Worm (Caenorhabditis elegans) whole organism, young adult: ENCODE measurements around the gene F42G4.2.
A peak's percentile ranks its signal among the peaks of the same experiment; 100 is the strongest.

Experiments used
- C17E4.6 ChIP-seq: fragments of 200-800 bp; sonication (Bioruptor generic); IDR thresholded peaks from 2 replicates; pipeline ENCODE4 v1.3.6; 2022; ENCODE audit warnings: missing genetic modification reagents, missing genetic modification characterization, missing compliant biosample characterization
- F22D6.2 ChIP-seq: sonication (generic microtip); optimal IDR thresholded peaks from 2 replicates; lab custom pipeline; 2016; ENCODE audit warnings: mild to moderate bottlenecking, missing genetic modification characterization, missing compliant biosample characterization
- F23B12.7 ChIP-seq: sonication (generic microtip); optimal IDR thresholded peaks from 2 replicates; lab custom pipeline; 2017; ENCODE audit warnings: missing genetic modification characterization, mild to moderate bottlenecking, missing compliant biosample characterization, antibody characterized with exemption, moderate library complexity; ENCODE audit not compliant: insufficient read depth
- F33H1.4 ChIP-seq: fragments of 200-800 bp; sonication (Bioruptor generic); IDR thresholded peaks from 2 replicates; pipeline ENCODE4 v1.3.6; 2022; ENCODE audit warnings: missing genetic modification reagents, missing genetic modification characterization, missing compliant biosample characterization
- F52B5.7 ChIP-seq: sonication (generic microtip); optimal IDR thresholded peaks from 2 replicates; lab custom pipeline; 2016; ENCODE audit warnings: mild to moderate bottlenecking, missing genetic modification characterization, missing compliant biosample characterization
- F57C9.4 ChIP-seq: sonication (generic microtip); optimal IDR thresholded peaks from 2 replicates; lab custom pipeline; 2017; ENCODE audit warnings: mild to moderate bottlenecking, missing genetic modification characterization, missing compliant biosample characterization
- K11D2.4 ChIP-seq: fragments of 200-800 bp; sonication (Bioruptor generic); IDR thresholded peaks from 2 replicates; pipeline ENCODE4 v1.3.6; 2022; ENCODE audit warnings: missing genetic modification reagents, missing genetic modification characterization, missing compliant biosample characterization
- T07F8.4 ChIP-seq: sonication (generic microtip); optimal IDR thresholded peaks from 2 replicates; lab custom pipeline; 2016; ENCODE audit warnings: mild to moderate bottlenecking, missing genetic modification characterization, moderate library complexity, missing compliant biosample characterization
- T26A5.8 ChIP-seq: sonication (generic microtip); optimal IDR thresholded peaks from 2 replicates; lab custom pipeline; 2016; ENCODE audit warnings: missing genetic modification characterization, missing compliant biosample characterization
- Y56A3A.18 ChIP-seq: fragments of 200-800 bp; sonication (Bioruptor generic); IDR thresholded peaks from 2 replicates; pipeline ENCODE4 v1.3.6; 2022; ENCODE audit warnings: missing genetic modification reagents, missing genetic modification characterization, missing compliant biosample characterization
- Y95B8A.8 ChIP-seq: fragments of 200-800 bp; sonication (Bioruptor generic); IDR thresholded peaks from 2 replicates; pipeline ENCODE4 v1.3.6; 2022; ENCODE audit warnings: missing genetic modification reagents, missing genetic modification characterization, missing compliant biosample characterization
- ZK185.1 ChIP-seq: sonication (generic microtip); optimal IDR thresholded peaks from 2 replicates; lab custom pipeline; 2016; ENCODE audit warnings: mild to moderate bottlenecking, missing genetic modification characterization, missing compliant biosample characterization; ENCODE audit not compliant: poor library complexity, severe bottlenecking
- aptf-3 ChIP-seq: fragments of 200-800 bp; sonication (Bioruptor generic); IDR thresholded peaks from 2 replicates; pipeline ENCODE4 v1.3.6; 2022; ENCODE audit warnings: missing genetic modification characterization, missing compliant biosample characterization
- atf-7 ChIP-seq: sonication (generic microtip); optimal IDR thresholded peaks from 2 replicates; lab custom pipeline; 2017; ENCODE audit warnings: mild to moderate bottlenecking, missing genetic modification characterization, missing compliant biosample characterization
- ccch-3 ChIP-seq: fragments of 200-800 bp; sonication (Bioruptor generic); optimal IDR thresholded peaks from 2 replicates; lab custom pipeline; 2018; ENCODE audit warnings: mild to moderate bottlenecking, missing genetic modification characterization, missing compliant biosample characterization
- cebp-1 ChIP-seq, 2 experiments: fragments of 200-800 bp in 1 of 2; sonication (Bioruptor generic) in 1 of 2; sonication (generic microtip) in 1 of 2; IDR thresholded peaks in 1 of 2; optimal IDR thresholded peaks in 1 of 2; 2 replicates each; pipeline versions ENCODE4 v1.3.6 to Lab custom; 2017 to 2022; ENCODE audit warnings: missing compliant biosample characterization in 2 of 2, missing genetic modification characterization in 2 of 2, mild to moderate bottlenecking in 1 of 2, missing genetic modification reagents in 1 of 2, moderate library complexity in 1 of 2
- chd-7 ChIP-seq: sonication (generic microtip); optimal IDR thresholded peaks from 2 replicates; lab custom pipeline; 2016; ENCODE audit warnings: mild to moderate bottlenecking, missing genetic modification characterization, moderate library complexity, missing compliant biosample characterization
- dox-1 ChIP-seq: fragments of 200-800 bp; sonication (Bioruptor generic); IDR thresholded peaks from 2 replicates; pipeline ENCODE4 v1.3.6; 2022; ENCODE audit warnings: missing genetic modification reagents, missing genetic modification characterization, missing compliant biosample characterization
- egl-44 ChIP-seq: fragments of 200-800 bp; sonication (Bioruptor generic); IDR thresholded peaks from 2 replicates; pipeline ENCODE4 v1.3.6; 2022; ENCODE audit warnings: missing genetic modification reagents, missing genetic modification characterization, missing compliant biosample characterization
- ekl-4 ChIP-seq: fragments of 200-800 bp; sonication (Bioruptor generic); IDR thresholded peaks from 2 replicates; pipeline ENCODE4 v1.3.6; 2022; ENCODE audit warnings: missing genetic modification reagents, missing genetic modification characterization, missing compliant biosample characterization
- hmg-1.2 ChIP-seq: fragments of 200-800 bp; sonication (Bioruptor generic); IDR thresholded peaks from 2 replicates; pipeline ENCODE4 v1.3.6; 2022; ENCODE audit warnings: missing genetic modification reagents, missing genetic modification characterization, missing compliant biosample characterization
- hrde-1 ChIP-seq: sonication (generic microtip); optimal IDR thresholded peaks from 2 replicates; lab custom pipeline; 2016; ENCODE audit warnings: missing genetic modification characterization, mild to moderate bottlenecking, missing compliant biosample characterization, moderate library complexity, missing genotype, missing genetic modification reagents, borderline replicate concordance
- hsf-1 ChIP-seq: fragments of 200-800 bp; sonication (Bioruptor generic); IDR thresholded peaks from 2 replicates; pipeline ENCODE4 v1.3.6; 2022; ENCODE audit warnings: missing genetic modification reagents, missing genetic modification characterization, missing compliant biosample characterization
- lin-40 ChIP-seq: sonication (generic microtip); optimal IDR thresholded peaks from 2 replicates; lab custom pipeline; 2016; ENCODE audit warnings: missing genetic modification characterization, mild to moderate bottlenecking, missing compliant biosample characterization, missing genotype, missing genetic modification reagents
- lir-1 ChIP-seq: fragments of 200-800 bp; sonication (Bioruptor generic); conservative IDR thresholded peaks from 2 replicates; pipeline ENCODE4 v1.3.6; 2022; ENCODE audit warnings: missing genetic modification reagents, missing genetic modification characterization, missing compliant biosample characterization
- madf-3 ChIP-seq: fragments of 200-800 bp; sonication (Bioruptor generic); IDR thresholded peaks from 2 replicates; pipeline ENCODE4 v1.3.6; 2022; ENCODE audit warnings: missing genetic modification reagents, missing genetic modification characterization, missing compliant biosample characterization
- madf-6 ChIP-seq: fragments of 200-800 bp; sonication (Bioruptor generic); IDR thresholded peaks from 2 replicates; pipeline ENCODE4 v1.3.6; 2022; ENCODE audit warnings: missing genetic modification reagents, missing genetic modification characterization, missing compliant biosample characterization
- mcd-1 ChIP-seq: fragments of 200-800 bp; sonication (Bioruptor generic); IDR thresholded peaks from 2 replicates; pipeline ENCODE4 v1.3.6; 2022; ENCODE audit warnings: missing genetic modification reagents, missing genetic modification characterization, missing compliant biosample characterization
- nhr-120 ChIP-seq: fragments of 200-800 bp; sonication (Bioruptor generic); IDR thresholded peaks from 2 replicates; pipeline ENCODE4 v1.3.6; 2022; ENCODE audit warnings: missing genetic modification characterization, missing compliant biosample characterization
- nhr-80 ChIP-seq: sonication (generic microtip); optimal IDR thresholded peaks from 2 replicates; lab custom pipeline; 2016; ENCODE audit warnings: missing genetic modification characterization, missing compliant biosample characterization
- pbrm-1 ChIP-seq: fragments of 200-800 bp; sonication (Bioruptor generic); IDR thresholded peaks from 2 replicates; pipeline ENCODE4 v1.3.6; 2022; ENCODE audit warnings: missing genetic modification reagents, missing genetic modification characterization, missing compliant biosample characterization
- pha-4 ChIP-seq: fragments of 150-350 bp; sonication (generic microtip); optimal IDR thresholded peaks from 2 replicates; lab custom pipeline; 2014; ENCODE audit warnings: missing biosample characterization, missing genetic modification reagents, missing genetic modification characterization
- sdz-38 ChIP-seq: sonication (generic microtip); optimal IDR thresholded peaks from 2 replicates; lab custom pipeline; 2016; ENCODE audit warnings: missing genotype, missing genetic modification characterization, missing compliant biosample characterization
- snpc-3.4 ChIP-seq: sonication (generic microtip); optimal IDR thresholded peaks from 2 replicates; lab custom pipeline; 2017; ENCODE audit warnings: missing genetic modification characterization, mild to moderate bottlenecking, missing compliant biosample characterization, antibody characterized with exemption, moderate library complexity, missing genotype, missing genetic modification reagents
- snpc-4 ChIP-seq, 5 experiments: fragments of 150-350 bp in 1 of 5; sonication (generic microtip) in 4 of 5; optimal IDR thresholded peaks; 2 replicates each; lab custom pipeline; 2014 to 2018; ENCODE audit warnings: missing genetic modification characterization in 5 of 5, missing biosample characterization in 3 of 5, antibody characterized with exemption in 2 of 5, mild to moderate bottlenecking in 2 of 5, missing compliant biosample characterization in 2 of 5, missing genotype in 2 of 5, moderate library complexity in 2 of 5, missing genetic modification reagents in 1 of 5
- somi-1 ChIP-seq: fragments of 200-800 bp; sonication (Bioruptor generic); optimal IDR thresholded peaks from 2 replicates; lab custom pipeline; 2018; ENCODE audit warnings: mild to moderate bottlenecking, missing genetic modification characterization, missing compliant biosample characterization
- tbp1 ChIP-seq: fragments of 200-800 bp; sonication (Bioruptor generic); optimal IDR thresholded peaks from 2 replicates; lab custom pipeline; 2018; ENCODE audit warnings: mild to moderate bottlenecking, missing genetic modification characterization, missing compliant biosample characterization
- zim-3 ChIP-seq: sonication (generic microtip); optimal IDR thresholded peaks from 2 replicates; lab custom pipeline; 2017; ENCODE audit warnings: mild to moderate bottlenecking, missing genetic modification characterization, moderate library complexity, missing compliant biosample characterization
- ztf-22 ChIP-seq: fragments of 200-800 bp; sonication (Bioruptor generic); optimal IDR thresholded peaks from 2 replicates; lab custom pipeline; 2018; ENCODE audit warnings: mild to moderate bottlenecking, missing genetic modification characterization, moderate library complexity, missing compliant biosample characterization
- ztf-25 ChIP-seq: fragments of 200-800 bp; sonication (Bioruptor generic); IDR thresholded peaks from 2 replicates; pipeline ENCODE4 v1.3.6; 2022; ENCODE audit warnings: missing genetic modification reagents, missing genetic modification characterization, missing compliant biosample characterization

Gene F42G4.2

ce11 chrII:13007717-13008461, 39.8 kb upstream of the F42G4.2 start, which contains the start of gene oig-2:
Gene oig-2 (minus strand): TSS chrII:13008164.
- no peak for TF ChIP-seq nhr-120 (GFP tag; lab: Robert Waterston, UW)
- TF ChIP-seq T26A5.8 (tag; lab: Kevin White, UChicago) = no peak
- TF ChIP-seq hmg-1.2 (GFP tag; lab: Robert Waterston, UW) = no peak
- TF ChIP-seq C17E4.6 (GFP tag; lab: Robert Waterston, UW) = no peak
- no peak for TF ChIP-seq F22D6.2 (tag; lab: Kevin White, UChicago)
- TF ChIP-seq nhr-80 = no peak
- TF ChIP-seq F23B12.7 (tag; lab: Kevin White, UChicago) = no peak
- TF ChIP-seq lir-1 (GFP tag; lab: Robert Waterston, UW) = no peak
- no peak for TF ChIP-seq egl-44 (GFP tag; lab: Robert Waterston, UW)
- TF ChIP-seq, all 124 proteins: peak for 0

ce11 chrII:13012684-13013083, 35.0 kb upstream of the F42G4.2 start:
- peak; percentile 21 for TF ChIP-seq atf-7 (tag; lab: Kevin White, UChicago)
- TF ChIP-seq ZK185.1 (tag; lab: Kevin White, UChicago) = no peak

- TF ChIP-seq ztf-22 (GFP tag; lab: Kevin White, UChicago) (no peak), ccch-3 (GFP tag; lab: Kevin White, UChicago) (no peak), Y95B8A.8 (GFP tag; lab: Robert Waterston, UW) (peak; percentile 60; the same call in 1 of the 2 replicates), somi-1 (GFP tag; lab: Kevin White, UChicago) (no peak), aptf-3 (GFP tag; lab: Robert Waterston, UW) (no peak), hrde-1 (peak; percentile 46), sdz-38 (tag; lab: Kevin White, UChicago) (no peak), snpc-3.4 (tag; lab: Kevin White, UChicago) (peak; percentile 33), F52B5.7 (tag; lab: Kevin White, UChicago) (peak; percentile 36), pha-4 (no peak), chd-7 (tag; lab: Kevin White, UChicago) (no peak), zim-3 (tag; lab: Kevin White, UChicago) (no peak), T07F8.4 (tag; lab: Kevin White, UChicago) (no peak), snpc-4 (GFP tag; optimal IDR thresholded peaks at IDR 0.05; lab: Kevin White, UChicago) (no peak), snpc-4 (tag; optimal IDR thresholded peaks at IDR 0.05; lab: Kevin White, UChicago) (peak in 1 of 4 experiments; percentile 20), ztf-25 (GFP tag; lab: Robert Waterston, UW) (peak; percentile 46; the same call in 1 of the 2 replicates), F57C9.4 (tag; lab: Kevin White, UChicago) (no peak)
- TF ChIP-seq, all 124 proteins: peak for 6
Measured at ce11 chrII:13013966-13014365, 33.7 kb upstream of the F42G4.2 start, which contains the start of gene F18A11.5. Gene F18A11.5 (minus strand): TSS chrII:13014286.

ce11 chrII:13016381-13016780, 31.3 kb upstream of the F42G4.2 start:
- TF ChIP-seq cebp-1 (GFP tag; IDR thresholded peaks at IDR 0.05; lab: Robert Waterston, UW) = peak; percentile 65
- peak; percentile 76 for TF ChIP-seq cebp-1 (tag; optimal IDR thresholded peaks at IDR 0.05; lab: Kevin White, UChicago)
- peak; percentile 96 for TF ChIP-seq Y56A3A.18 (GFP tag; lab: Robert Waterston, UW)
- peak; percentile 93 for TF ChIP-seq K11D2.4
- TF ChIP-seq Y95B8A.8 (GFP tag; lab: Robert Waterston, UW) = 0 out of 2 replicates have a peak, but pooled peaks have one; percentile 55
- TF ChIP-seq nhr-80 = peak; percentile 39
- peak; percentile 86 for TF ChIP-seq lin-40 (tag; lab: Kevin White, UChicago)
- TF ChIP-seq egl-44 (GFP tag; lab: Robert Waterston, UW) = 0 out of 2 replicates have a peak, but pooled peaks have one; percentile 47
- TF ChIP-seq hmg-1.2 (GFP tag; lab: Robert Waterston, UW) = peak; percentile 81
- peak; percentile 84 for TF ChIP-seq madf-3
- peak; percentile 49 for TF ChIP-seq F33H1.4 (GFP tag; lab: Robert Waterston, UW)
- peak; percentile 86 for TF ChIP-seq ekl-4 (GFP tag; lab: Robert Waterston, UW)
- TF ChIP-seq madf-6 (GFP tag; lab: Robert Waterston, UW) = peak; percentile 60
- TF ChIP-seq atf-7 (tag; lab: Kevin White, UChicago) = peak; percentile 25
- TF ChIP-seq pbrm-1 (GFP tag; lab: Robert Waterston, UW) = peak; percentile 100
- TF ChIP-seq mcd-1 (GFP tag; lab: Robert Waterston, UW) = peak; percentile 89
- TF ChIP-seq tbp1 (GFP tag; lab: Kevin White, UChicago) = peak; percentile 64
- TF ChIP-seq hsf-1 (GFP tag; lab: Robert Waterston, UW) = 0 out of 2 replicates have a peak, but pooled peaks have one; percentile 59
- peak; percentile 77 for TF ChIP-seq dox-1 (GFP tag; lab: Robert Waterston, UW)
